Worm (Caenorhabditis elegans) whole organism, L1 larva: Measurements from ENCODE around the gene wee-1.1.
A peak's percentile ranks its signal among the peaks of the same experiment; 100 is the strongest.

ENCODE experiments used
- C16A3.4 ChIP-seq: fragments of 150-350 bp; optimal IDR thresholded peaks from 2 replicates; lab custom pipeline; 2014; ENCODE audit warnings: missing biosample characterization, missing genetic modification characterization
- ama-1 ChIP-seq: fragments of 150-350 bp; optimal IDR thresholded peaks from 2 replicates; lab custom pipeline; 2014
- ces-1 ChIP-seq: fragments of 150-350 bp; optimal IDR thresholded peaks from 2 replicates; lab custom pipeline; 2014; ENCODE audit warnings: missing biosample characterization, missing genetic modification reagents, missing genetic modification characterization
- dpl-1 ChIP-seq, 3 experiments: fragments of 150-350 bp in 2 of 3; sonication (generic microtip) in 1 of 3; optimal IDR thresholded peaks; 2 replicates each; lab custom pipeline; 2014 to 2017; ENCODE audit warnings: missing biosample characterization in 3 of 3, missing genetic modification characterization in 3 of 3, missing genetic modification reagents in 3 of 3
- dsc-1 ChIP-seq: sonication (generic microtip); optimal IDR thresholded peaks from 2 replicates; lab custom pipeline; 2016; ENCODE audit warnings: mild to moderate bottlenecking, missing genetic modification characterization, missing compliant biosample characterization
- efl-1 ChIP-seq, 4 experiments: fragments of 150-350 bp; optimal IDR thresholded peaks in 3 of 4; peaks in 1 of 4; 1 replicate in 1 of 4; 2 replicates in 3 of 4; lab custom pipeline; 2014; ENCODE audit warnings: missing biosample characterization in 2 of 4, missing genetic modification characterization in 2 of 4, missing genetic modification reagents in 2 of 4
- egl-13 ChIP-seq: sonication (generic microtip); optimal IDR thresholded peaks from 2 replicates; lab custom pipeline; 2016; ENCODE audit warnings: missing genotype, missing genetic modification reagents, missing genetic modification characterization, missing compliant biosample characterization
- egl-27 ChIP-seq, 2 experiments: fragments of 150-350 bp in 1 of 2; sonication (generic microtip); optimal IDR thresholded peaks; 3 replicates each; lab custom pipeline; 2017 to 2018; ENCODE audit warnings: missing biosample characterization in 2 of 2, missing genetic modification characterization in 2 of 2, missing genetic modification reagents in 2 of 2
- elt-2 ChIP-seq: sonication (generic microtip); optimal IDR thresholded peaks from 2 replicates; lab custom pipeline; 2016; ENCODE audit warnings: missing genetic modification characterization, mild to moderate bottlenecking, inconsistent platforms, missing compliant biosample characterization, missing genetic modification reagents
- elt-3 ChIP-seq, 6 experiments: fragments of 150-350 bp in 1 of 6; sonication (generic microtip); optimal IDR thresholded peaks; 2 replicates each; lab custom pipeline; 2017 to 2018; ENCODE audit warnings: missing biosample characterization in 6 of 6, missing genetic modification characterization in 6 of 6, inconsistent platforms in 1 of 6
- ets-5 ChIP-seq: fragments of 200-800 bp; sonication (Bioruptor generic); IDR thresholded peaks from 2 replicates; pipeline ENCODE4 v1.3.6; 2022; ENCODE audit warnings: missing genetic modification characterization, missing compliant biosample characterization
- fkh-8 ChIP-seq: sonication (generic microtip); optimal IDR thresholded peaks from 2 replicates; lab custom pipeline; 2016; ENCODE audit warnings: mild to moderate bottlenecking, missing genetic modification characterization, missing compliant biosample characterization
- hlh-4 ChIP-seq: sonication (generic microtip); optimal IDR thresholded peaks from 2 replicates; lab custom pipeline; 2016; ENCODE audit warnings: mild to moderate bottlenecking, missing genetic modification characterization, missing compliant biosample characterization
- jun-1 ChIP-seq: fragments of 150-350 bp; optimal IDR thresholded peaks from 2 replicates; lab custom pipeline; 2014; ENCODE audit warnings: missing biosample characterization, missing genetic modification reagents, missing genetic modification characterization
- lin-14 ChIP-seq: fragments of 200-800 bp; sonication (Bioruptor generic); optimal IDR thresholded peaks from 2 replicates; lab custom pipeline; 2018; ENCODE audit warnings: mild to moderate bottlenecking, missing genetic modification characterization, moderate library complexity, missing compliant biosample characterization
- lin-15B ChIP-seq: fragments of 150-350 bp; sonication (generic microtip); optimal IDR thresholded peaks from 3 replicates; lab custom pipeline; 2014; ENCODE audit warnings: missing biosample characterization, missing genetic modification characterization
- lsy-2 ChIP-seq, 2 experiments: fragments of 150-350 bp; optimal IDR thresholded peaks; 2 replicates each; lab custom pipeline; 2014; ENCODE audit warnings: missing biosample characterization in 2 of 2, missing genetic modification characterization in 2 of 2
- mab-9 ChIP-seq: fragments of 200-800 bp; sonication (Bioruptor generic); IDR thresholded peaks from 2 replicates; pipeline ENCODE4 v1.3.6; 2022; ENCODE audit warnings: missing genetic modification reagents, missing genetic modification characterization, missing compliant biosample characterization
- nhr-12 ChIP-seq: sonication (generic microtip); optimal IDR thresholded peaks from 2 replicates; lab custom pipeline; 2017; ENCODE audit warnings: missing biosample characterization, missing genetic modification characterization
- nhr-237 ChIP-seq: fragments of 150-350 bp; optimal IDR thresholded peaks from 2 replicates; lab custom pipeline; 2014; ENCODE audit warnings: missing biosample characterization, missing genetic modification characterization
- nhr-47 ChIP-seq: sonication (generic microtip); optimal IDR thresholded peaks from 2 replicates; lab custom pipeline; 2016; ENCODE audit warnings: mild to moderate bottlenecking, missing genetic modification characterization, moderate library complexity, missing compliant biosample characterization
- nhr-76 ChIP-seq: sonication (generic microtip); optimal IDR thresholded peaks from 2 replicates; lab custom pipeline; 2017; ENCODE audit warnings: missing biosample characterization, missing genetic modification characterization
- nhr-84 ChIP-seq: sonication (generic microtip); optimal IDR thresholded peaks from 2 replicates; lab custom pipeline; 2017; ENCODE audit warnings: missing biosample characterization, missing genetic modification characterization
- nhr-85 ChIP-seq: sonication (generic microtip); peaks from one replicate; lab custom pipeline; 2016; ENCODE audit warnings: missing genetic modification characterization, inconsistent platforms, missing compliant biosample characterization
- nhr-90 ChIP-seq: sonication (generic microtip); optimal IDR thresholded peaks from 2 replicates; lab custom pipeline; 2016; ENCODE audit warnings: mild to moderate bottlenecking, missing genetic modification characterization, missing compliant biosample characterization; ENCODE audit not compliant: poor library complexity
- rnt-1 ChIP-seq: sonication (generic microtip); optimal IDR thresholded peaks from 2 replicates; lab custom pipeline; 2016; ENCODE audit warnings: mild to moderate bottlenecking, missing genetic modification characterization, moderate library complexity, missing compliant biosample characterization
- snu-23 ChIP-seq: sonication (generic microtip); optimal IDR thresholded peaks from 2 replicates; lab custom pipeline; 2016; ENCODE audit warnings: missing genetic modification characterization, missing compliant biosample characterization
- swsn-7 ChIP-seq: sonication (generic microtip); optimal IDR thresholded peaks from 2 replicates; lab custom pipeline; 2016; ENCODE audit warnings: missing genetic modification characterization, missing compliant biosample characterization
- tbx-2 ChIP-seq: sonication (generic microtip); optimal IDR thresholded peaks from 2 replicates; lab custom pipeline; 2016; ENCODE audit warnings: missing genetic modification characterization, missing compliant biosample characterization
- tlp-1 ChIP-seq: fragments of 150-350 bp; optimal IDR thresholded peaks from 2 replicates; lab custom pipeline; 2014; ENCODE audit warnings: missing biosample characterization, missing genetic modification characterization
- unc-130 ChIP-seq: fragments of 150-350 bp; optimal IDR thresholded peaks from 2 replicates; lab custom pipeline; 2017; ENCODE audit warnings: missing biosample characterization, missing genetic modification characterization, inconsistent platforms
- unc-30 ChIP-seq: sonication (generic microtip); optimal IDR thresholded peaks from 2 replicates; lab custom pipeline; 2017; ENCODE audit warnings: missing biosample characterization, missing genetic modification characterization
- xbp-1 ChIP-seq: sonication (generic microtip); optimal IDR thresholded peaks from 2 replicates; lab custom pipeline; 2016; ENCODE audit warnings: missing genetic modification characterization, missing compliant biosample characterization
- zip-4 ChIP-seq: fragments of 200-800 bp; sonication (Bioruptor generic); optimal IDR thresholded peaks from 2 replicates; lab custom pipeline; 2018; ENCODE audit warnings: mild to moderate bottlenecking, missing genetic modification characterization, moderate library complexity, missing compliant biosample characterization
- ztf-11 ChIP-seq, 2 experiments: sonication (generic microtip); optimal IDR thresholded peaks; 2 replicates each; lab custom pipeline; 2016 to 2017; ENCODE audit warnings: missing genetic modification characterization in 2 of 2, missing biosample characterization in 1 of 2, missing compliant biosample characterization in 1 of 2
- ztf-4 ChIP-seq: fragments of 150-350 bp; optimal IDR thresholded peaks from 2 replicates; lab custom pipeline; 2014; ENCODE audit warnings: missing biosample characterization, missing genetic modification characterization

wee-1.1 gene

ce11 chrII:9619402-9619862, 36.1 kb upstream of the wee-1.1 start (continued):
- TF ChIP-seq elt-3 (tag; optimal IDR thresholded peaks at IDR 0.05; lab: Kevin White, UChicago) (peak in 5 of 6 experiments; percentile 23 to 79 (median 64)), nhr-237 (tag; lab: Kevin White, UChicago) (no peak), egl-13 (no peak), nhr-76 (no peak), ama-1 (lab: Kevin White, UChicago) (peak; percentile 81), unc-30 (tag; lab: Kevin White, UChicago) (no peak), ets-5 (GFP tag; lab: Robert Waterston, UW) (no peak), unc-130 (tag; lab: Kevin White, UChicago) (peak; percentile 59), tbx-2 (tag; lab: Kevin White, UChicago) (peak; percentile 0), swsn-7 (tag; lab: Kevin White, UChicago) (peak; percentile 36), lin-15B (tag; lab: Kevin White, UChicago) (no peak), ztf-4 (tag; lab: Kevin White, UChicago) (no peak), dpl-1 (GFP tag; optimal IDR thresholded peaks at IDR 0.05; lab: Kevin White, UChicago) (peak in 1 of 3 experiments; percentile 17), egl-27 (tag; optimal IDR thresholded peaks at IDR 0.05; lab: Kevin White, UChicago) (peak; percentile 2 to 38), hlh-4 (tag; lab: Kevin White, UChicago) (no peak), rnt-1 (tag; lab: Kevin White, UChicago) (peak; percentile 71), ces-1 (GFP tag; lab: Kevin White, UChicago) (no peak), nhr-12 (no peak), elt-2 (peak; percentile 62), nhr-84 (tag; lab: Kevin White, UChicago) (no peak), mab-9 (no peak), fkh-8 (tag; lab: Kevin White, UChicago) (no peak), nhr-85 (tag; lab: Kevin White, UChicago) (peak; percentile 87), xbp-1 (peak; percentile 25), dsc-1 (tag; lab: Kevin White, UChicago) (peak; percentile 40), snu-23 (peak; percentile 79)

DNA sequence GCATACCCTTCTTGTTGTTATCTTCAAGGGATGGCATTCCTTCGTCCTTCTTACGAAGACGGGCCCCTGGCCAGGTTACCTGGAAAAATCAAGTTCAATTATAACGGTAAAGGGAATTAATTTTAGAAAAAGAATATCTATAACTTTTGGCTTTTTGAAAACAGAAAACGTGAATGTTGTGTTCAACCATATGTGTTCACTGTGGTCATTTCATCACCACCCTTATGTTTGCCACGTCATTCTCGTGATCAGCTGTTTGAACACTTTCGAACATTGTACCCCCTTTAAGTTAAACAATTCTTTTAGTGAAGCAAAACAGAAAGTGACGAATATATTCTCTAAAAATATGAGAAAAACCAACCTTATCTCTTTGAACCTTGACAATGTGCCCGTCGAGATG, 35.4 kb upstream of the wee-1.1 start:
- TF ChIP-seq dsc-1 (tag; lab: Kevin White, UChicago) (no peak), nhr-85 (tag; lab: Kevin White, UChicago) (peak; percentile 26), efl-1 (optimal IDR thresholded peaks at IDR 0.05; lab: Kevin White, UChicago) (no peak), efl-1 (GFP tag; optimal IDR thresholded peaks at IDR 0.05 in 1 of 2; lab: Kevin White, UChicago) (peak in 1 of 2 experiments; percentile 39)

DNA sequence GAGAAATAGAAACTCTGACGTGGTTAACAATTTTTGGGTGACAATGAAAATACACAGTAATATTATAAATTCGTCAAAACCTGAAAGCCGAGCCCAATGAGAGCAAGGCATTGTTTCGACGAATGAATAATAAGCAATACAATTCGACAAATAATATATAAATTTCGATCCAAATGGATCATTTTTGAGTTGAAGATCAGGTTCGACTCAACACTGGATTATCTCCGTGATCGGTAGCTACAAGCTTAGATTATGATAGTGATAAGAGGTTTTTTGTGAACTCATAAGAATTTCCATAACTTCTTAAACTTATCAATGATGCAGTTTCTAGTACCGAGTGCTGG, 34.5 kb upstream of the wee-1.1 start:
- TF ChIP-seq jun-1 (tag; lab: Kevin White, UChicago) (peak; percentile 2), zip-4 (GFP tag; lab: Kevin White, UChicago) (peak; percentile 16), lin-14 (peak; percentile 21), ztf-11 (tag; optimal IDR thresholded peaks at IDR 0.05; lab: Kevin White, UChicago) (no peak), nhr-90 (tag; lab: Kevin White, UChicago) (peak; percentile 25), snu-23 (peak; percentile 19), nhr-85 (tag; lab: Kevin White, UChicago) (no peak), ets-5 (GFP tag; lab: Robert Waterston, UW) (no peak)

ce11 chrII:9617039-9617901, 33.9 kb upstream of the wee-1.1 start, which contains the start of gene hal-3:
hal-3 (minus strand) TSS chrII:9617125.
- TF ChIP-seq swsn-7 (tag; lab: Kevin White, UChicago) (no peak), tlp-1 (tag; lab: Kevin White, UChicago) (no peak), ama-1 (lab: Kevin White, UChicago) (peak; percentile 16), C16A3.4 (tag; lab: Kevin White, UChicago) (no peak), nhr-47 (tag; lab: Kevin White, UChicago) (peak; percentile 1), efl-1 (optimal IDR thresholded peaks at IDR 0.05; lab: Kevin White, UChicago) (no peak), efl-1 (GFP tag; optimal IDR thresholded peaks at IDR 0.05 in 1 of 2; lab: Kevin White, UChicago) (peak in 1 of 2 experiments; percentile 77), lsy-2 (tag; optimal IDR thresholded peaks at IDR 0.05; lab: Kevin White, UChicago) (peak in 1 of 2 experiments; percentile 54), tbx-2 (tag; lab: Kevin White, UChicago) (no peak), dpl-1 (GFP tag; optimal IDR thresholded peaks at IDR 0.05; lab: Kevin White, UChicago) (no peak), ztf-4 (tag; lab: Kevin White, UChicago) (peak; percentile 5)
- TF ChIP-seq, all 84 proteins: peak for 5
